Worm (Caenorhabditis elegans): ENCODE results near the gene ztf-28.
"Not testable (repeated sequence)": the region's sequence is repeated elsewhere in the genome, so short reads cannot be mapped to it uniquely, and the experiment has no call there.

ztf-28 gene

DNA sequence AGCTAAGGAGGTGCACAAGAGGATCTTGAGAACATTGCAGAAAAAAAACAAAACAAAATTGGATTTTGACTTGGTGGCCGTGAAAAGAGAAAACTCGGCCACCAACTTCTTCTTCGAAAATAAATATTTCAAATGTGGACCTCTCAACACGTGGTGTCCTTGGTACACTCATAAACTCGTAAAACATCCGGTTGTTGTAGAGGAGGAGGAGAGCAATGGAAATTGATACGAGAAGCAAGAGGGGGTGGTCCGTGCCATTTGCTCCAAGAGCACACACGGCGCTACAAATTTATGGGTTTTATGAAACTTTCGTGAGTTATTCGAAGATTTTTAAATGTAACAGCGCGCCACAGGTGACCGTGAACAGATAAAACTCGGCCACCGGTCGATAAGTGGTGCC, 8.6 kb upstream of the ztf-28 start:
- no peak for TF ChIP-seq unc-62 (GFP tag; optimal IDR thresholded peaks at IDR 0.05)

DNA sequence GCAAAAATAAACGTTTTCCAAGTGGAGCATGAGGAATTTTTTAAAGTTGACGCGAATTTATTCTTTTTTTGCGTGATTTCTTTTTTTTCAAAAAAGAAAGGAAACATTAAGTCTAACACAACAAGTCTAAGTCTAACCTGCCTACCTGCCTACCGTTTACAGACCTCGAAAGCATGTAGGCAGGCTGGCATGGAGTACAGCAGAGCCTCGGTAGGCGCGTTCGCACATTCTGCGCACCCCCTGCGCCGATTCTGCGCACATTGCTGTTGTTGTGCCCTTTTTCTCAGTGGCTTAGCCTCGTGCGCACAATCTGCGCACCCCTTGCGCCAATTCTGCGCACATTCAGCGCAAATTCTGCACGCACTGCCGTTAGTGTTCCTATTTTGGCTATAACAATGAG, 6.6 kb upstream of the ztf-28 start:
- no peak for TF ChIP-seq unc-62 (GFP tag; optimal IDR thresholded peaks at IDR 0.05)

DNA sequence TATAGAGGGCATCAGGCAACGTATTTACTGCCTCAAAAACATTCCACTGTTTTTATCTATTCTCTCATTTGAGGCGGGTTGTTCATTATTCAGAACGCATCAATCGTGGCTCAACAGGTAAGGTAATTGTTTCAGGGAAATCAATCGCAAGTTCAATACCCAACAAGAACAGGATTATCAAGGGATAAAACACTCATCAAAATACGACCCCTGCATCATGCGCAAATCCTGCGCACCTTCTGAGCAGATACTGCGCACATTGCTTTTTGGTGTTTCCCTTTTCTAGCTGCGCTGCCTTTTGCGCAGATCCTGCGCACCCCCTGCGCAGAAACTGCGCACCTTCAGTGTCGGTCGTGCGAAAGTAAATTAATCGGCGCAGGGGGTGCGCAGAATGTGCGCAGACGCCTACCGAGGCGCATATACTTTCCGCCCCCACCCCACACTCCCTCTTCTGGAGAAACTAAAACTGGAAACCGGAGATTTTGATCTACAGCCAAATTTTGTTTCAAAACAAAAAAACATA, 4.7 kb upstream of the ztf-28 start, which contains the start of gene F36F12.3:
F36F12.3 (plus strand) TSS at position 51 of the 523 bp plus-strand sequence.
- not testable (repeated sequence) for TF ChIP-seq unc-62 (GFP tag; optimal IDR thresholded peaks at IDR 0.05)

- TF ChIP-seq unc-62 (GFP tag; optimal IDR thresholded peaks at IDR 0.05) = no peak
These were observed 4.7 kb downstream of the ztf-28 start, which contains the start of gene F36F12.2 for ce11 chrV:2095204-2095603. F36F12.2 (minus strand) TSS chrV:2095304.

DNA sequence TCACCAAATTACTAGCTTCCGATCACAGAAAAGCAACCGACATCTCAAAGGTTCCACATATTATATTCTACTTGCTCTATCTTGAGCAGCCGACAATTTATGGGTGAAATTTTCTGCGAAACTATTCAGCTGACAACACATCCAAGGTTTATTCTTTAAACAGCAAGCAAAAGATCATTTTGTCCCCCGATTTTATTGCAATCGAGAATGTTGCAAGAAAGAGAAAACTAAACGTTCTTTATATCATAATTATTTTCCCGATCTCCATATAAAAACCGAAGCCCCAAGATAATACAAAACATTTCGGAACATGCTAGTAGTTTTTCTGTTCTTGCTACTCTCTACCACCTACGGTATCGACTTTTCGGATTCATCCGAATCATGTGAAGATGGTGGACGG, 5.3 kb downstream of the ztf-28 start, which contains the start of gene clec-207:
clec-207 (plus strand) TSS at position 301 of the 400 bp plus-strand sequence.
- no peak for TF ChIP-seq unc-62 (GFP tag; optimal IDR thresholded peaks at IDR 0.05)

DNA sequence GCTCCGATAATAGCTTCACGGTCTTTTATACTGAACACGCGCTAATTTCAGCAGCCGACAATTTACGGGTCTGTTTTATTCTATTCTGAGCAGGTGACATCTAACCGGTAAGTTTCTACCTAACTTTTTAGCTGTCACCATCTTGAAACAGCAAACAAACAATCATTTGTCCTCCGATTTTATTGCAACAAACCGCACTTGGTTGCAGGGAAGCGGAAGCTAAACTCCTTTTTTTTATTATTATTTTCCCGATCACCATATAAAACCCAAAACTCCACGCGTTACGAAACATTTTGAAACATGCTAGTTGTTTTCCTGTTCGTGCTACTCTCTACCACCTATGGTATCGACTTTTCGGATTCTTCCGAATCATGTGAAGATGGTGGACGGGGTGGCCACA, 7.2 kb downstream of the ztf-28 start, which contains the start of gene clec-208:
clec-208 (plus strand) TSS at position 301 of the 400 bp plus-strand sequence.
- TF ChIP-seq unc-62 (GFP tag; optimal IDR thresholded peaks at IDR 0.05) = no peak

ce11 chrV:2099040-2099439, 8.6 kb downstream of the ztf-28 start, which contains the start of gene F36F12.7:
F36F12.7 (plus strand) TSS chrV:2099340.
- TF ChIP-seq unc-62 (GFP tag; optimal IDR thresholded peaks at IDR 0.05) = no peak

- TF ChIP-seq unc-62 (GFP tag; optimal IDR thresholded peaks at IDR 0.05) = no peak
These were observed 12.6 kb downstream of the ztf-28 start, which contains the start of gene F36F12.1 for ce11 chrV:2103118-2103517. F36F12.1 (minus strand) TSS chrV:2103218.

ce11 chrV:2105976-2106375, 15.5 kb downstream of the ztf-28 start, which contains the start of gene F22F7.4:
F22F7.4 (minus strand) TSS chrV:2106076.
- TF ChIP-seq unc-62 (GFP tag; optimal IDR thresholded peaks at IDR 0.05) = no peak

DNA sequence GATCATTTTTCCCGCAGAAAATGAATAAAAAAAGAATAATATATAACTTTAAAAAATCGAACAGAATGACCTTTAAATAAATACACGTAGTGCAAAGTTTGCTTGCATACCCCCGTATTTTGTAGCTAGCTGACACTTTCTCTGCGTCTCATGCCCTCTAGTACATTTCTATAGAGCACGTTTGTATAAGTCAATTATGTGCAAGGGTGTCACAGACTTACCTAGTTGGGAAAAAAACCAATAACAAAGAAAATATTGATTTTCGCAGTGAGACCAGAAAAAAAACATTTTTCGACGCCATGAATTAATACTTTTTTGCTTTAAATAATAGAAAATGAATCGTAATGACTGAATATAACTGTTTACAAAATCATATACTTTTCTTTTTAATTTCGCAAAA, 18.8 kb downstream of the ztf-28 start, which contains the start of gene ckb-4:
ckb-4 (minus strand) TSS at position 140 of the 400 bp plus-strand sequence.
- TF ChIP-seq unc-62 (GFP tag; optimal IDR thresholded peaks at IDR 0.05) = no peak

- no peak for TF ChIP-seq unc-62 (GFP tag; optimal IDR thresholded peaks at IDR 0.05)
These were observed 19.9 kb downstream of the ztf-28 start, which contains the start of gene F22F7.3 for ce11 chrV:2110368-2110767. F22F7.3 (plus strand) TSS chrV:2110668.

DNA sequence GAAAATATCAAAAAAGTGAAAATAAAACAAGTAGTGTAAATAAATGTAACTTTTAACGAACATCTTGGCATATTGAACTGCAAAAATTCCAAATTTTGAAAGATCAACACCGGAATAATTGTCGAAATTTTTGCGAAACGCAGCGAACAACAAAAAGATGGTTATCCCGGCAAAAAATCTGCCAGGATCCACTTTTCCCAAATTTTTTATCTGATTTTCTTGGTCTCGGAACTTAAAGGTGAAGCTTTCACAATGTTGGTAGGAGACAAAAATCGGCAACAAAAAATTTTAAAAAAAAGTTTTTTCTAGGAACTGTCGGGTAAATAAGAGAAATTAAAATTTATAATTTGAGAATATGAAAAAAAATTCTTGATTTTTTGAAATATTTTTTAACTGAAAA, 28.1 kb downstream of the ztf-28 start, which contains the start of gene bgnt-1.2:
bgnt-1.2 (minus strand) TSS at position 101 of the 400 bp plus-strand sequence.
- no peak for TF ChIP-seq unc-62 (GFP tag; optimal IDR thresholded peaks at IDR 0.05)

- TF ChIP-seq unc-62 (GFP tag; optimal IDR thresholded peaks at IDR 0.05) = no peak
These were observed 29.1 kb downstream of the ztf-28 start, which contains the start of gene F22F7.11 for ce11 chrV:2119529-2119928. F22F7.11 (plus strand) TSS chrV:2119829.

DNA sequence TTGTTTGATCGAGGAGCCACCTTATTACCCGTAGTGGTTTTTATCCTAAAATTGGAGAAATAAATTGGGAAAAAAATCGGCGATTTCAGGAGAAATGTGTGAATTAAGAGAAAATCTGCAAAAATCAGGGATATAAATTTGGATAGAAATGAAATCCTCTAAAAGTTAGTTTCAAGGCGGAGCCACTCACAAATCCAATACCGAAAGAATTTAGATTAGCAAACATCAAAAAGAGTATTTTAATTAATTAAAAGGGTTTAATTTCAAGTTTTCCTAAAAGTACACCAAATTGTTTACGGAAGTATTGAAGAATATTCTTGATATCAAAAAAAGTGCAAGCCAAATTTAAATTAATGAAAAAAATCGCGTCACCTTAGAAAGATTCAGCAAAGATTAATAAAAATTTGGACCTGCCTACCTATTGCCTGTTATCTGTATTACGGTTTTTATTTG, 31.5 kb downstream of the ztf-28 start, which contains the start of gene F22F7.8:
F22F7.8 (minus strand) TSS at position 51 of the 453 bp plus-strand sequence.
- no peak for TF ChIP-seq unc-62 (GFP tag; optimal IDR thresholded peaks at IDR 0.05)

DNA sequence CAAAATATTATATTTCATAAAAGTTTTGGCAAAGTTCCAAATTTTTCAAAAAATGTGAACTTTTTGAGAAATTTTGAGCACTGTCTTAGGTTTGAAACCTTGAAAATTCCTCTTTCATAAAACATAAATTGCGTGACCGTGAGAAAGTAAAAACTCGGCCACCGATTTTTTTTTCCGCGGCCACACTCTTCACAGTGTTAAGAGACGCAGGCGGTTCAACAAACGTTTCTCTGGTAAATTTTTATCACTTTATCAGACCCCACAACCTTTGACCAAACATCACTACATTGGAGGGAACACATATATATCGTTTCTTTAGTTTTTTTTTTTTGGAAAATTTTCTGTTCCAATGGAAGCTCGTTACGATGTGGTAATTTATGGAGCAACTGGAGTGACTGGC, 32.0 kb downstream of the ztf-28 start, which contains the start of gene F22F7.2:
F22F7.2 (plus strand) TSS at position 266 of the 400 bp plus-strand sequence.
- no peak for TF ChIP-seq unc-62 (GFP tag; optimal IDR thresholded peaks at IDR 0.05)

ce11 chrV:2123164-2123563, 32.7 kb downstream of the ztf-28 start:
- TF ChIP-seq unc-62 (GFP tag; optimal IDR thresholded peaks at IDR 0.05) = no peak

- no peak for TF ChIP-seq unc-62 (GFP tag; optimal IDR thresholded peaks at IDR 0.05)
These were observed 36.1 kb downstream of the ztf-28 start for ce11 chrV:2126554-2126953.

Measured in whole organism, dauer.